Fruit fly (Drosophila melanogaster) whole organism, embryonic: Measurements from ENCODE around the gene gogo.

Source experiments
- Adf1 ChIP-seq: fragments of 200-800 bp; sonication (Bioruptor generic); IDR thresholded peaks from 2 replicates; pipeline ENCODE4 v1.3.6; 2022; ENCODE audit warnings: missing biosample characterization, missing genetic modification characterization
- B-H2 ChIP-seq: fragments of 200-800 bp; sonication (Bioruptor generic); optimal IDR thresholded peaks from 2 replicates; lab custom pipeline; 2018; ENCODE audit warnings: missing biosample characterization, mild to moderate bottlenecking, missing genetic modification characterization
- BEAF-32 ChIP-seq: fragments of 200-800 bp; sonication (Bioruptor generic); optimal IDR thresholded peaks from 3 replicates; lab custom pipeline; 2017; ENCODE audit warnings: missing biosample characterization, missing genetic modification characterization, mild to moderate bottlenecking, moderate library complexity, missing genetic modification reagents
- CG10209 ChIP-seq: fragments of 200-800 bp; sonication (Bioruptor generic); optimal IDR thresholded peaks from 3 replicates; lab custom pipeline; 2017; ENCODE audit warnings: missing biosample characterization, mild to moderate bottlenecking, missing genetic modification characterization, missing genetic modification reagents
- CG10267 ChIP-seq: fragments of 200-800 bp; sonication (Bioruptor generic); optimal IDR thresholded peaks from 2 replicates; lab custom pipeline; 2018; ENCODE audit warnings: missing biosample characterization, mild to moderate bottlenecking, missing genetic modification characterization, moderate library complexity
- CG12155 ChIP-seq: fragments of 200-800 bp; sonication (Bioruptor generic); optimal IDR thresholded peaks from 3 replicates; lab custom pipeline; 2016; ENCODE audit warnings: missing biosample characterization, missing genetic modification characterization
- CG12769 ChIP-seq: fragments of 200-800 bp; sonication (Bioruptor generic); optimal IDR thresholded peaks from 2 replicates; lab custom pipeline; 2019; ENCODE audit warnings: missing biosample characterization, mild to moderate bottlenecking, missing genetic modification characterization, moderate library complexity
- CG13287 ChIP-seq: fragments of 200-800 bp; sonication (Bioruptor generic); IDR thresholded peaks from 2 replicates; pipeline ENCODE4 v1.3.6; 2022; ENCODE audit warnings: missing biosample characterization, missing genetic modification characterization; ENCODE audit not compliant: partially characterized antibody
- CG15269 ChIP-seq: fragments of 200-800 bp; sonication (Bioruptor generic); optimal IDR thresholded peaks from 2 replicates; lab custom pipeline; 2018; ENCODE audit warnings: missing biosample characterization, mild to moderate bottlenecking, missing genetic modification characterization, moderate library complexity
- CG1529 ChIP-seq: fragments of 200-800 bp; sonication (Bioruptor generic); optimal IDR thresholded peaks from 3 replicates; lab custom pipeline; 2018; ENCODE audit warnings: missing biosample characterization, missing genetic modification characterization
- CG16779 ChIP-seq: fragments of 200-800 bp; sonication (Bioruptor generic); IDR thresholded peaks from 2 replicates; pipeline ENCODE4 v1.3.6; 2022; ENCODE audit warnings: missing biosample characterization, missing genetic modification characterization
- CG17359 ChIP-seq: fragments of 200-800 bp; sonication (Bioruptor generic); optimal IDR thresholded peaks from 3 replicates; lab custom pipeline; 2018; ENCODE audit warnings: missing biosample characterization, mild to moderate bottlenecking, missing genetic modification characterization, moderate library complexity
- CG18619 ChIP-seq: fragments of 200-800 bp; sonication (Bioruptor generic); optimal IDR thresholded peaks from 3 replicates; lab custom pipeline; 2017; ENCODE audit warnings: missing biosample characterization, mild to moderate bottlenecking, missing genetic modification characterization
- CG2712 ChIP-seq: fragments of 200-800 bp; optimal IDR thresholded peaks from 3 replicates; lab custom pipeline; 2019; ENCODE audit warnings: missing biosample characterization, mild to moderate bottlenecking, missing genetic modification characterization, moderate library complexity
- CG31365 ChIP-seq: fragments of 200-800 bp; sonication (Bioruptor generic); optimal IDR thresholded peaks from 2 replicates; lab custom pipeline; 2018; ENCODE audit warnings: missing biosample characterization, mild to moderate bottlenecking, missing genetic modification characterization
- CG33557 ChIP-seq: fragments of 200-800 bp; sonication (Bioruptor generic); optimal IDR thresholded peaks from 2 replicates; lab custom pipeline; 2019; ENCODE audit warnings: missing biosample characterization, mild to moderate bottlenecking, missing genetic modification characterization, moderate library complexity
- CG43689 ChIP-seq: fragments of 200-800 bp; sonication (Bioruptor generic); IDR thresholded peaks from 2 replicates; pipeline ENCODE4 v1.3.6; 2022; ENCODE audit warnings: missing biosample characterization, missing genetic modification characterization
- CG7987 ChIP-seq: fragments of 200-800 bp; sonication (Bioruptor generic); optimal IDR thresholded peaks from 2 replicates; lab custom pipeline; 2018; ENCODE audit warnings: missing biosample characterization, mild to moderate bottlenecking, missing genetic modification characterization, moderate library complexity
- CG9215 ChIP-seq: fragments of 200-800 bp; sonication (Bioruptor generic); IDR thresholded peaks from 2 replicates; pipeline ENCODE4 v1.3.6; 2022; ENCODE audit warnings: missing biosample characterization, missing genetic modification characterization
- Deaf1 ChIP-seq: fragments of 200-800 bp; optimal IDR thresholded peaks from 3 replicates; lab custom pipeline; 2019; ENCODE audit warnings: missing biosample characterization, mild to moderate bottlenecking, missing genetic modification characterization, moderate library complexity
- Drgx ChIP-seq: fragments of 200-800 bp; sonication (Bioruptor generic); IDR thresholded peaks from 2 replicates; pipeline ENCODE4 v1.3.6; 2022; ENCODE audit warnings: missing biosample characterization, missing genetic modification characterization
- Fer1 ChIP-seq: fragments of 200-800 bp; sonication (Bioruptor generic); optimal IDR thresholded peaks from 2 replicates; lab custom pipeline; 2017; ENCODE audit warnings: missing biosample characterization, mild to moderate bottlenecking, missing genetic modification characterization
- Mes4 ChIP-seq: fragments of 200-800 bp; sonication (Bioruptor generic); optimal IDR thresholded peaks from 2 replicates; lab custom pipeline; 2016; ENCODE audit warnings: missing biosample characterization, missing genetic modification characterization
- NK7.1 ChIP-seq: fragments of 200-800 bp; sonication (Bioruptor generic); optimal IDR thresholded peaks from 3 replicates; lab custom pipeline; 2016; ENCODE audit warnings: missing biosample characterization, missing genetic modification characterization
- Neu2 ChIP-seq: fragments of 200-800 bp; sonication (Bioruptor generic); optimal IDR thresholded peaks from 3 replicates; lab custom pipeline; 2016; ENCODE audit warnings: missing biosample characterization, missing genetic modification characterization, borderline replicate concordance
- Nf-YA ChIP-seq: fragments of 200-800 bp; sonication (Bioruptor generic); IDR thresholded peaks from 2 replicates; pipeline ENCODE4 v1.3.6; 2022; ENCODE audit warnings: missing biosample characterization, missing genetic modification characterization
- Opbp ChIP-seq: fragments of 200-800 bp; sonication (Bioruptor generic); IDR thresholded peaks from 3 replicates; pipeline ENCODE4 v1.3.6; 2022; ENCODE audit warnings: missing biosample characterization, missing genetic modification characterization; ENCODE audit not compliant: partially characterized antibody
- Side ChIP-seq: fragments of 200-800 bp; sonication (Bioruptor generic); optimal IDR thresholded peaks from 2 replicates; lab custom pipeline; 2016; ENCODE audit warnings: missing biosample characterization, missing genetic modification characterization
- Sin3A ChIP-seq: fragments of >200 bp; optimal IDR thresholded peaks from 2 replicates; lab custom pipeline; 2018
- Vsx1 ChIP-seq: fragments of 200-800 bp; sonication (Bioruptor generic); optimal IDR thresholded peaks from 2 replicates; lab custom pipeline; 2017; ENCODE audit warnings: missing biosample characterization, mild to moderate bottlenecking, missing genetic modification characterization, missing genetic modification reagents
- YL-1 ChIP-seq: fragments of 200-800 bp; sonication (Bioruptor generic); optimal IDR thresholded peaks from 3 replicates; lab custom pipeline; 2017; ENCODE audit warnings: missing biosample characterization, mild to moderate bottlenecking, missing genetic modification characterization
- ato ChIP-seq: fragments of 200-800 bp; sonication (Bioruptor generic); IDR thresholded peaks from 2 replicates; pipeline ENCODE4 v1.3.6; 2022; ENCODE audit warnings: missing biosample characterization, missing genetic modification characterization; ENCODE audit not compliant: partially characterized antibody
- chn ChIP-seq: fragments of 200-800 bp; sonication (Bioruptor generic); optimal IDR thresholded peaks from 2 replicates; lab custom pipeline; 2016; ENCODE audit warnings: missing biosample characterization, missing genetic modification characterization
- crc ChIP-seq: fragments of 200-800 bp; sonication (Bioruptor generic); optimal IDR thresholded peaks from 2 replicates; lab custom pipeline; 2016; ENCODE audit warnings: missing biosample characterization, missing genetic modification characterization
- fd64A ChIP-seq: fragments of 200-800 bp; sonication (Bioruptor generic); optimal IDR thresholded peaks from 3 replicates; lab custom pipeline; 2018; ENCODE audit warnings: missing biosample characterization, mild to moderate bottlenecking, missing genetic modification characterization
- gce ChIP-seq: fragments of 200-800 bp; sonication (Bioruptor generic); IDR thresholded peaks from 3 replicates; pipeline ENCODE4 v1.3.6; 2022; ENCODE audit warnings: missing biosample characterization, missing genetic modification characterization
- gem ChIP-seq: fragments of 200-800 bp; sonication (Bioruptor generic); optimal IDR thresholded peaks from 2 replicates; lab custom pipeline; 2019; ENCODE audit warnings: missing biosample characterization, mild to moderate bottlenecking, missing genetic modification characterization, moderate library complexity
- her ChIP-seq: fragments of 200-800 bp; sonication (Bioruptor generic); optimal IDR thresholded peaks from 2 replicates; lab custom pipeline; 2016; ENCODE audit warnings: missing biosample characterization, missing genetic modification characterization
- hkb ChIP-seq, 2 experiments: fragments of 200-800 bp in 1 of 2; fragments of >200 bp in 1 of 2; sonication (Bioruptor generic) in 1 of 2; IDR thresholded peaks in 1 of 2; optimal IDR thresholded peaks in 1 of 2; 2 replicates each; pipeline versions ENCODE4 v1.3.6 to Lab custom; 2017 to 2022; ENCODE audit warnings: missing biosample characterization in 1 of 2, missing genetic modification characterization in 1 of 2
- mirr ChIP-seq: fragments of 200-800 bp; sonication (Bioruptor generic); optimal IDR thresholded peaks from 3 replicates; lab custom pipeline; 2018; ENCODE audit warnings: missing biosample characterization, mild to moderate bottlenecking, missing genetic modification characterization
- nmo ChIP-seq: fragments of 200-800 bp; sonication (Bioruptor generic); optimal IDR thresholded peaks from 2 replicates; lab custom pipeline; 2018; ENCODE audit warnings: missing biosample characterization, mild to moderate bottlenecking, missing genetic modification characterization, moderate library complexity
- scrt ChIP-seq: fragments of 200-800 bp; sonication (Bioruptor generic); optimal IDR thresholded peaks from 2 replicates; lab custom pipeline; 2018; ENCODE audit warnings: missing biosample characterization, mild to moderate bottlenecking, missing genetic modification characterization, moderate library complexity
- sd ChIP-seq: fragments of 200-800 bp; sonication (Bioruptor generic); optimal IDR thresholded peaks from 3 replicates; lab custom pipeline; 2018; ENCODE audit warnings: missing biosample characterization, mild to moderate bottlenecking, missing genetic modification characterization, moderate library complexity
- stwl ChIP-seq: fragments of 200-800 bp; sonication (Bioruptor generic); optimal IDR thresholded peaks from 3 replicates; lab custom pipeline; 2018; ENCODE audit warnings: missing biosample characterization, mild to moderate bottlenecking, missing genetic modification characterization, moderate library complexity
- vnd ChIP-seq: fragments of 200-800 bp; sonication (Bioruptor generic); IDR thresholded peaks from 3 replicates; pipeline ENCODE4 v1.3.6; 2022; ENCODE audit warnings: missing biosample characterization, missing genetic modification characterization; ENCODE audit not compliant: partially characterized antibody
- zf30C ChIP-seq: fragments of 200-800 bp; sonication (Bioruptor generic); optimal IDR thresholded peaks from 3 replicates; lab custom pipeline; 2018; ENCODE audit warnings: missing biosample characterization, mild to moderate bottlenecking, missing genetic modification characterization
- zfh2 ChIP-seq: fragments of 200-800 bp; sonication (Bioruptor generic); optimal IDR thresholded peaks from 2 replicates; lab custom pipeline; 2016; ENCODE audit warnings: missing biosample characterization, missing genetic modification characterization

Gene gogo

dm6 chr3L:20241987-20242982 is 52.6 kb downstream of the gogo start (continued):
- TF ChIP-seq CG7987 (GFP tag; lab: Kevin White, UChicago) (no peak), nmo (GFP tag; lab: Kevin White, UChicago) (peak; percentile 79), stwl (tag; lab: Kevin White, UChicago) (peak; percentile 7), YL-1 (GFP tag; lab: Kevin White, UChicago) (no peak), fd64A (no peak), Neu2 (GFP tag; lab: Kevin White, UChicago) (peak; percentile 55), CG9215 (GFP tag; lab: Robert Waterston, UW) (peak; percentile 48; the same call in 1 of the 2 replicates), Fer1 (GFP tag; lab: Kevin White, UChicago) (peak; percentile 50), CG17359 (tag; lab: Kevin White, UChicago) (peak; percentile 69), gem (tag; lab: Kevin White, UChicago) (peak; percentile 77), gce (GFP tag; lab: Robert Waterston, UW) (peak; percentile 72), her (GFP tag; lab: Kevin White, UChicago) (no peak), CG31365 (tag; lab: Kevin White, UChicago) (no peak), CG12155 (GFP tag; lab: Kevin White, UChicago) (peak; percentile 62), Nf-YA (GFP tag; lab: Robert Waterston, UW) (0 out of 2 replicates have a peak, but pooled peaks have one; percentile 5), mirr (GFP tag; lab: Kevin White, UChicago) (no peak), Opbp (GFP tag; lab: Robert Waterston, UW) (peak; percentile 62; the same call in 1 of the 3 replicates), chn (GFP tag; lab: Kevin White, UChicago) (no peak), hkb (optimal IDR thresholded peaks at IDR 0.05; lab: Kevin White, UChicago) (no peak), hkb (GFP tag; IDR thresholded peaks at IDR 0.05; lab: Robert Waterston, UW) (peak; percentile 62), CG13287 (peak; percentile 77), NK7.1 (GFP tag; lab: Kevin White, UChicago) (no peak), Deaf1 (peak; percentile 12), CG10209 (GFP tag; lab: Kevin White, UChicago) (peak; percentile 57), zfh2 (GFP tag; lab: Kevin White, UChicago) (no peak), CG10267 (tag; lab: Kevin White, UChicago) (peak; percentile 81), Mes4 (GFP tag; lab: Kevin White, UChicago) (no peak), CG15269 (peak; percentile 65), CG16779 (GFP tag; lab: Robert Waterston, UW) (no peak), vnd (GFP tag; lab: Robert Waterston, UW) (peak; percentile 54; the same call in 2 of the 3 replicates), scrt (GFP tag; lab: Kevin White, UChicago) (peak; percentile 3), Sin3A (no peak), crc (no peak), CG43689 (0 out of 2 replicates have a peak, but pooled peaks have one; percentile 29), CG12769 (tag; lab: Kevin White, UChicago) (no peak), CG18619 (GFP tag; lab: Kevin White, UChicago) (peak; percentile 53), sd (tag; lab: Kevin White, UChicago) (no peak), CG1529 (GFP tag; lab: Kevin White, UChicago) (peak; percentile 3), ato (GFP tag; lab: Robert Waterston, UW) (no peak), CG33557 (peak; percentile 39), Adf1 (no peak; the same call in 1 of the 2 replicates), BEAF-32 (GFP tag; lab: Kevin White, UChicago) (peak; percentile 76), Drgx (GFP tag; lab: Robert Waterston, UW) (no peak; the same call in 1 of the 2 replicates), zf30C (no peak), CG2712 (tag; lab: Kevin White, UChicago) (peak; percentile 53), Vsx1 (GFP tag; lab: Kevin White, UChicago) (no peak), B-H2 (GFP tag; lab: Kevin White, UChicago) (peak; percentile 39), Side (GFP tag; lab: Kevin White, UChicago) (no peak)
